Worm (Caenorhabditis elegans): Measurements from ENCODE around the gene ufl-1.

The ufl-1 gene

ce11 chrIV:7016502-7016901 lies 20.2 kb downstream of the ufl-1 start (continued):
- TF ChIP-seq lin-38 (GFP tag; IDR thresholded peaks at IDR 0.05) (0 out of 2 replicates have a peak, but pooled peaks have one; percentile 14), arid-1 (GFP tag; conservative IDR thresholded peaks at IDR 0.05) (no peak), lin-15B (tag; optimal IDR thresholded peaks at IDR 0.05) (no peak), ceh-62 (tag; optimal IDR thresholded peaks at IDR 0.05) (no peak), F10B5.3 (tag; optimal IDR thresholded peaks at IDR 0.05) (no peak), pqm-1 (tag; optimal IDR thresholded peaks at IDR 0.05) (no peak), lin-13 (GFP tag; optimal IDR thresholded peaks at IDR 0.05) (no peak), ceh-44 (GFP tag; IDR thresholded peaks at IDR 0.05) (no peak), nhr-11 (tag; optimal IDR thresholded peaks at IDR 0.05) (no peak), mdl-1 (tag; optimal IDR thresholded peaks at IDR 0.05) (peak in 1 of 2 experiments; percentile 60), skn-1 (tag; optimal IDR thresholded peaks at IDR 0.05) (no peak), vab-7 (GFP tag; IDR thresholded peaks at IDR 0.05) (no peak), dpl-1 (GFP tag; optimal IDR thresholded peaks at IDR 0.05) (peak; percentile 9), nhr-102 (tag; optimal IDR thresholded peaks at IDR 0.05) (no peak), madf-5 (GFP tag; IDR thresholded peaks at IDR 0.05) (no peak), hif-1 (tag; optimal IDR thresholded peaks at IDR 0.05) (no peak), pha-4 (GFP tag; IDR thresholded peaks at IDR 0.05) (no peak), pha-4 (tag; optimal IDR thresholded peaks at IDR 0.05) (no peak), unc-130 (GFP tag; optimal IDR thresholded peaks at IDR 0.05) (no peak), ctbp-1 (GFP tag; IDR thresholded peaks at IDR 0.05) (no peak), snpc-1.2 (GFP tag; IDR thresholded peaks at IDR 0.05) (no peak), tra-1 (GFP tag; IDR thresholded peaks at IDR 0.05) (no peak), nhr-25 (tag; optimal IDR thresholded peaks at IDR 0.05; ENCODE audit: borderline replicate concordance, insufficient read depth) (no peak), mep-1 (tag; optimal IDR thresholded peaks at IDR 0.05) (peak; percentile 71), daf-8 (GFP tag; IDR thresholded peaks at IDR 0.05) (no peak), egl-27 (tag; optimal IDR thresholded peaks at IDR 0.05) (no peak), lin-1 (GFP tag; IDR thresholded peaks at IDR 0.05) (no peak), lin-29 (GFP tag; IDR thresholded peaks at IDR 0.05) (no peak), spr-3 (GFP tag; optimal IDR thresholded peaks at IDR 0.05) (no peak), mes-2 (tag; optimal IDR thresholded peaks at IDR 0.05; ENCODE audit: poor library complexity, severe bottlenecking) (no peak), duxl-1 (tag; optimal IDR thresholded peaks at IDR 0.05; ENCODE audit: poor library complexity) (no peak), aha-1 (tag) (peak; percentile 91), nhr-10 (tag; optimal IDR thresholded peaks at IDR 0.05) (no peak), unc-62 (GFP tag; optimal IDR thresholded peaks at IDR 0.05 in 1 of 2) (no peak), unc-62 (tag; optimal IDR thresholded peaks at IDR 0.05) (no peak), T26A8.4 (GFP tag; IDR thresholded peaks at IDR 0.05) (no peak), nhr-48 (tag; optimal IDR thresholded peaks at IDR 0.05) (no peak), hlh-30 (tag; optimal IDR thresholded peaks at IDR 0.05; ENCODE audit: insufficient read depth) (peak; percentile 85), dmd-6 (GFP tag; IDR thresholded peaks at IDR 0.05) (peak; percentile 21; the same call in 1 of the 2 replicates)

DNA sequence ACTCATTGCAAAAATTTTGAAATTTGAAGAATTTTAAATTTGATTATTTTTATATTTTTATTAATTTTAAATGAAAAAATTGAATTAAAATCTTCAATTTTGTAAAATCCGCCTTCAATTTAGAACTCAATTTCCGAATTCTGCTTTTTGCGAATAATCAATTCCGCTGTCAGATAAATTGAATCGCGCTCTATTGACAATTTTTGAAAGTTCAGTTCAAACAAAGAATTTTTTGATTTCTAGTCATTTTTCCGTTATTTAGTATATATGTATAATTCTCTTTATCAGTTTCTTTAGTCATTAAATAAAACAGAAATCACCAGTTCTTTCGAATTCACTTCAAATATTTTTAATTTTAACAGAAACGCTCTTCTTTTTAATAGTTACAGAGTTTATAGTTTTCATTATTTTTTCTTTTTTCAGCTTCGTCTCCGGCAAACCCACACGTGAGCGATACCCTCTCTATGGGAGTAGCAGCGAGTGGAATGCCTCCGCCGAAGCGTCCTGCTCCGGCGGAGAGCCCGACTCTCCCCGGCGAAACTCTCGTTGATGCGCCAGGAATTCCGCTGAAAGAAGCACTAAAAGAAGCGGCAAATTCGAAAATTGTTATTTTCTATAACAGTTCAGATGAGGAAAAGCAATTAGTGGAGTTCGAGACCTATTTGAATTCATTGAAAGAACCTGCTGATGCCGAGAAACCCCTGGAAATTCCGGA lies 23.8 kb downstream of the ufl-1 start:
- TF ChIP-seq aly-2 (tag; optimal IDR thresholded peaks at IDR 0.05) (no peak), mxl-2 (GFP tag; conservative IDR thresholded peaks at IDR 0.05) (no peak), lin-39 (tag; optimal IDR thresholded peaks at IDR 0.05) (no peak), daf-12 (tag; optimal IDR thresholded peaks at IDR 0.05) (no peak), nhr-77 (tag; optimal IDR thresholded peaks at IDR 0.05) (peak; percentile 34), set-16 (GFP tag; IDR thresholded peaks at IDR 0.05) (peak; percentile 77), nhr-28 (tag; optimal IDR thresholded peaks at IDR 0.05) (peak; percentile 12), pqm-1 (tag; optimal IDR thresholded peaks at IDR 0.05) (no peak), unc-130 (GFP tag; optimal IDR thresholded peaks at IDR 0.05) (no peak), Y48G9A.11 (GFP tag; IDR thresholded peaks at IDR 0.05) (no peak), snpc-1.2 (GFP tag; IDR thresholded peaks at IDR 0.05) (no peak), dpl-1 (GFP tag; optimal IDR thresholded peaks at IDR 0.05) (peak; percentile 6), rbr-2 (tag; optimal IDR thresholded peaks at IDR 0.05) (no peak), ztf-7 (tag; optimal IDR thresholded peaks at IDR 0.05) (no peak), lin-38 (GFP tag; IDR thresholded peaks at IDR 0.05) (peak; percentile 51), nhr-6 (tag; optimal IDR thresholded peaks at IDR 0.05) (no peak)
